Fruit fly (Drosophila melanogaster): ENCODE measurements around the gene Ttc1.
A peak's percentile ranks its signal among the peaks of the same experiment; 100 is the strongest.

The Ttc1 gene

DNA sequence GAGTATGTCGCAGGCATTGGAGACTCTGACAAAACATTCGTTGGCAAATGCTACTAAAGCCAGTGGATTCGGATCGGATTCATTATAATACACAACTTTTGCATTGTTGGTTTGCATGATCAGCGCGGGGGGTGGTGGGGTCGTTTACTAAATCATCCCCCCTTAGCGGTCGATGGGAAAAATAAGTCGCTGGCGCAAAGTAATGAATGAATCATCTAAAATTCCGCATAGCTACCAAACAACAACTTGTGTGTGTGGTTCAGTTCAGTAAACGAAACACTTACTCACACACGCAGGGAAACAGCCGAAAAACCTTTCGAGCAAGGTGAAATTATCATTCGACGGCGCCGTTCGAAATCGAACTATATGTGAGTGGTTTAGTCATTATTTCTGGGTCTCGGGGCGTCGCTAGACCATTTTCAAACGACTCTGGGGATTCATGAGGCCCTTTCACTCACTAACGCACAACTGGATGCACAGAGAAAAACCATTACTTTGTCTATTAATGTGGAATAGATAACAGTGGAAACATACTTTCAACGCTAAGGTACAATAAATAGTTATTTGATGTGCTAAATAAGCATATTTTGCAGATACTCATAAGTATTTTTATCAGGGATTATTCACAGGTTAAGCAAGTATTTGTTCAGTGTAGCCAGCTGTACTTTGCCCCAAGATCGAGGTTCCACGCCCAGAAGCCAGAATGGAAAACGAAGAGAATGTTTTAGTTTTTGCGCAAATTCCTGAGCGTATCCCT is 5.7 kb upstream of the Ttc1 start (continued):
- TF ChIP-seq CG10669 (GFP tag; optimal IDR thresholded peaks at IDR 0.05) (no peak), esn (GFP tag; optimal IDR thresholded peaks at IDR 0.05) (no peak)

DNA sequence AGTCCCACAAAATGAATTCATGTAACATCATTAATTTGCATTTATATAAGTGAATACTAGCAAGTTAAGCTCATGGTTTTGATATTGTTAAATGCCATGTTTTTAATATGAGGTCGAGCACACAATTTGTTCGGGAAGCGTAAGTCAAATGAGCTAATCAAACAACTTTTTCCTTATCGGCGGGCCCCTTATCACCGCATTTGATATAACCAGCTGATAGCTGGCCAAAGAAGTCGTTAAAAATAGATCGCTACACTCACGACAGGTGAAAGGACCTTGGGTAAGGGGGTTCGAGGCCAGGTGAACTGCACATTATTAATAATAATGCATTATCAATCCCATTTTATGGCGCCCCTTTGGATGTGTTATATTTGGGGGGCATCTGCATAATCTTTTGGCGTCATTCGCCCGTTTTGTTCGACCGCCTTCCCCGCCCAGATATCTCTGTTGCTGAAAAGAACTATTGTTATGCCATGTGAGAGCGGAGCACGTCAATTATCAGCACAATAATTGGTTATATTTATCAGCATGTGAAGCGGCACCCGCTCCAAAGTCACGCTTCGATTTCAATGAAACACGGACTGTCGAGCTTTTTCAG is 4.7 kb upstream of the Ttc1 start:
- TF ChIP-seq Eip75B (GFP tag; optimal IDR thresholded peaks at IDR 0.05) (no peak), svp (GFP tag) (peak; percentile 41), vri (GFP tag; optimal IDR thresholded peaks at IDR 0.05) (peak; percentile 82), CG1621 (tag; optimal IDR thresholded peaks at IDR 0.05) (no peak)

DNA sequence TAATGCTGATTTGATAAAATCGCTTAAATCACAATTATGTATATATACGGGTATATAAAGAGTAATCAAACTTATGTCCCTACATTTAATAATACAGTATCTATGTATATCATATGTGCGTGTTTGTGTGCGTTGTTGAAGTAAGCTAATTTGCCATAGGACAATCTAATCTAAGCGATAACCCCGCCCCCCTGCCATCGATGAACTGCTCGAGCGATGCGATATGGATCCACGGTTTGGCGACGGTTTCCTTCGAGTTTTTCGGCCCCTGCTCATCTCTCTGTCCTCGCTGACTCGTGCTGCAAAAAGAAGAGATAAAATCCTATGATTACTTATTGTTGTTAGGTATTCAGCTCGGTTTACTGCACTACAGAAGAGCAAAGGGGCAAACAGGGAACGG is 4.0 kb upstream of the Ttc1 start:
- TF ChIP-seq vri (GFP tag; optimal IDR thresholded peaks at IDR 0.05), result peak; percentile 73
- TF ChIP-seq svp (GFP tag), result peak; percentile 83
- TF ChIP-seq CG6276 (GFP tag; optimal IDR thresholded peaks at IDR 0.05), result no peak

DNA sequence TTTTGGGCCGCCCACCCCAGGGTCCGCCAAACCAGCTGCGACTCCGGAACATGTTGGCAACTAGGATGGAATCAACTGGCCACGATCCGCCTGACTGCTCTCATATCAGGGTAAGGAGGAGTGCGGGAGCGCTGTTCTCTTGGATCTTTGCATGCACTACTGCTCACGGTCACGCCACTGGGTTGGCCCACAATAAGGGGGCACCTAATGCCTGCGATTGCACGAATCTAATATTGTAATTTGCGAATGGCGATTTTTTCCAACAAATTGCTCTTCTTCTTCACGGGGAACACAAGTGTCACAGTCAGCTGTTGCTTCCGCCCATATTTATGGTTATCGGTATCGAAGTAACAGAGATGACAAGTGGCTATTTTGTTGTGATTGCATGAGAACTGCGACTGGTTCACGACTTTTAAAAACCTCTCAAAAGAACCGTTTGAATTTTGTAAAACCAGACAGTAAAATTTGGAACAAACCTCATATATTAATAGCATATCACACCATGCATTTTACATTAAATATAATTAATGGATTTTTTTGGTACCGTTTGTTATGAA is 1.4 kb downstream of the Ttc1 start, which contains the start of gene ema:
ema (minus strand) TSS at position 295 of the 557 bp plus-strand sequence.
- peak; percentile 98 for TF ChIP-seq achi (GFP tag; optimal IDR thresholded peaks at IDR 0.05)
- TF ChIP-seq CG1621 (tag; optimal IDR thresholded peaks at IDR 0.05), result no peak
- no peak for TF ChIP-seq OdsH (GFP tag; optimal IDR thresholded peaks at IDR 0.05)
- no peak for TF ChIP-seq topi (GFP tag; optimal IDR thresholded peaks at IDR 0.05)
- TF ChIP-seq CG6792 (GFP tag; optimal IDR thresholded peaks at IDR 0.05), result no peak
- peak; percentile 5 for TF ChIP-seq CG6854 (GFP tag; optimal IDR thresholded peaks at IDR 0.05)
- no peak for TF ChIP-seq Gug (GFP tag; IDR thresholded peaks at IDR 0.05)
- no peak for TF ChIP-seq fkh (GFP tag; optimal IDR thresholded peaks at IDR 0.05)
- TF ChIP-seq salr (GFP tag; optimal IDR thresholded peaks at IDR 0.05), result no peak
- no peak for TF ChIP-seq CG8632 (GFP tag; optimal IDR thresholded peaks at IDR 0.05)
- TF ChIP-seq Smox (GFP tag; optimal IDR thresholded peaks at IDR 0.05), result no peak
- TF ChIP-seq Hr39 (GFP tag; optimal IDR thresholded peaks at IDR 0.05), result no peak
- TF ChIP-seq Sox15 (GFP tag; optimal IDR thresholded peaks at IDR 0.05), result no peak
- TF ChIP-seq spab (GFP tag; optimal IDR thresholded peaks at IDR 0.05), result no peak
- no peak for TF ChIP-seq CG9139 (GFP tag; optimal IDR thresholded peaks at IDR 0.05)
- no peak for TF ChIP-seq Sox14 (GFP tag; optimal IDR thresholded peaks at IDR 0.05)
- TF ChIP-seq Lpt (GFP tag; optimal IDR thresholded peaks at IDR 0.05), result no peak
- no peak for TF ChIP-seq Hr4 (GFP tag; optimal IDR thresholded peaks at IDR 0.05)
- peak; percentile 34 for TF ChIP-seq esn (GFP tag; optimal IDR thresholded peaks at IDR 0.05)
- no peak for TF ChIP-seq CG10669 (GFP tag; optimal IDR thresholded peaks at IDR 0.05)
- no peak for TF ChIP-seq CG34406 (GFP tag; optimal IDR thresholded peaks at IDR 0.05)
- TF ChIP-seq CG10631 (GFP tag; optimal IDR thresholded peaks at IDR 0.05), result no peak
- peak; percentile 42 for TF ChIP-seq dsx (GFP tag; optimal IDR thresholded peaks at IDR 0.05; ENCODE audit: poor library complexity, severe bottlenecking)
- no peak for TF ChIP-seq Met (GFP tag; optimal IDR thresholded peaks at IDR 0.05)
- no peak for TF ChIP-seq CG11294 (GFP tag; IDR thresholded peaks at IDR 0.05)
- TF ChIP-seq Hr38 (GFP tag; optimal IDR thresholded peaks at IDR 0.05), result no peak
- no peak for TF ChIP-seq Sox102F (GFP tag; optimal IDR thresholded peaks at IDR 0.05)
- peak; percentile 3 for TF ChIP-seq CG31627 (GFP tag; optimal IDR thresholded peaks at IDR 0.05)
- TF ChIP-seq dac (GFP tag; optimal IDR thresholded peaks at IDR 0.05), result no peak
- TF ChIP-seq eg (GFP tag; IDR thresholded peaks at IDR 0.05), result no peak
- TF ChIP-seq cyc (GFP tag; optimal IDR thresholded peaks at IDR 0.05), result peak; percentile 3
- TF ChIP-seq pdm3 (GFP tag; optimal IDR thresholded peaks at IDR 0.05), result no peak
- TF ChIP-seq Eip78C (GFP tag), result peak; percentile 53
- no peak for TF ChIP-seq CG7368 (GFP tag; optimal IDR thresholded peaks at IDR 0.05)
- peak; percentile 4 for TF ChIP-seq vri (GFP tag; optimal IDR thresholded peaks at IDR 0.05)
- TF ChIP-seq CG16779 (tag; optimal IDR thresholded peaks at IDR 0.05), result no peak
- no peak for TF ChIP-seq Eip75B (GFP tag; optimal IDR thresholded peaks at IDR 0.05)
- TF ChIP-seq lz (GFP tag; optimal IDR thresholded peaks at IDR 0.05), result peak; percentile 14
